Worm (Caenorhabditis elegans): ENCODE data around the gene col-34.

- TF ChIP-seq ceh-16 (tag; optimal IDR thresholded peaks at IDR 0.05), result no peak
- TF ChIP-seq R02D3.7 (tag; optimal IDR thresholded peaks at IDR 0.05), result no peak
- no peak for TF ChIP-seq nhr-10 (tag; optimal IDR thresholded peaks at IDR 0.05)
- TF ChIP-seq crh-2 (tag; optimal IDR thresholded peaks at IDR 0.05), result no peak
- TF ChIP-seq elt-1 (tag; optimal IDR thresholded peaks at IDR 0.05), result no peak
- TF ChIP-seq ztf-4 (tag; optimal IDR thresholded peaks at IDR 0.05), result no peak
- TF ChIP-seq snpc-4 (tag; optimal IDR thresholded peaks at IDR 0.05), result no peak
- TF ChIP-seq ztf-11 (tag; optimal IDR thresholded peaks at IDR 0.05), result no peak
- TF ChIP-seq mbf-1 (tag; optimal IDR thresholded peaks at IDR 0.05), result no peak
- TF ChIP-seq elt-3 (tag; optimal IDR thresholded peaks at IDR 0.05), result no peak
- TF ChIP-seq alr-1 (tag; optimal IDR thresholded peaks at IDR 0.05), result no peak
- TF ChIP-seq mdl-1 (tag; optimal IDR thresholded peaks at IDR 0.05), result no peak
- TF ChIP-seq skn-1 (tag; optimal IDR thresholded peaks at IDR 0.05), result no peak
- no peak for TF ChIP-seq ceh-82 (tag; optimal IDR thresholded peaks at IDR 0.05)
Measured at ce11 chrIV:4267320-4267719, 22.9 kb upstream of the col-34 start, which contains the start of gene F36A4.4.

Data from whole organism, L2 larva.